Fruit fly (Drosophila melanogaster) whole organism, embryonic: ENCODE data around the gene CG14154.

ENCODE experiments used
- ATbp ChIP-seq: fragments of 200-800 bp; sonication (Bioruptor generic); optimal IDR thresholded peaks from 2 replicates; lab custom pipeline; 2017; ENCODE audit warnings: missing biosample characterization, mild to moderate bottlenecking, missing genetic modification characterization, missing genetic modification reagents
- CG10147 ChIP-seq: fragments of 200-800 bp; sonication (Bioruptor generic); optimal IDR thresholded peaks from 2 replicates; lab custom pipeline; 2019; ENCODE audit warnings: missing biosample characterization, mild to moderate bottlenecking, missing genetic modification characterization, moderate library complexity
- CG11085 ChIP-seq: fragments of 200-800 bp; sonication (Bioruptor generic); IDR thresholded peaks from 2 replicates; pipeline ENCODE4 v1.3.6; 2022; ENCODE audit warnings: missing biosample characterization, missing genetic modification characterization
- CG11398 ChIP-seq: fragments of 200-800 bp; sonication (Bioruptor generic); optimal IDR thresholded peaks from 2 replicates; lab custom pipeline; 2016; ENCODE audit warnings: missing biosample characterization, missing genetic modification characterization
- CG13424 ChIP-seq: fragments of 200-800 bp; sonication (Bioruptor generic); optimal IDR thresholded peaks from 2 replicates; lab custom pipeline; 2019; ENCODE audit warnings: missing biosample characterization, mild to moderate bottlenecking, missing genetic modification characterization, moderate library complexity
- CG13894 ChIP-seq: fragments of 200-800 bp; sonication (Bioruptor generic); optimal IDR thresholded peaks from 3 replicates; lab custom pipeline; 2018; ENCODE audit warnings: missing biosample characterization, mild to moderate bottlenecking, missing genetic modification characterization, moderate library complexity
- CG15514 ChIP-seq: fragments of 200-800 bp; sonication (Bioruptor generic); optimal IDR thresholded peaks from 3 replicates; lab custom pipeline; 2017; ENCODE audit warnings: missing biosample characterization, missing genetic modification characterization, mild to moderate bottlenecking, moderate library complexity, missing genetic modification reagents
- CG1602 ChIP-seq: fragments of 200-800 bp; sonication (Bioruptor generic); optimal IDR thresholded peaks from 3 replicates; lab custom pipeline; 2016; ENCODE audit warnings: missing biosample characterization, missing genetic modification characterization
- CG32532 ChIP-seq: fragments of 200-800 bp; sonication (Bioruptor generic); IDR thresholded peaks from 2 replicates; pipeline ENCODE4 v1.3.6; 2022; ENCODE audit warnings: missing biosample characterization, missing genetic modification characterization
- CG32767 ChIP-seq: fragments of 200-800 bp; sonication (Bioruptor generic); IDR thresholded peaks from 2 replicates; pipeline ENCODE4 v1.3.6; 2022; ENCODE audit warnings: missing biosample characterization, missing genetic modification characterization
- CG33557 ChIP-seq: fragments of 200-800 bp; sonication (Bioruptor generic); optimal IDR thresholded peaks from 2 replicates; lab custom pipeline; 2019; ENCODE audit warnings: missing biosample characterization, mild to moderate bottlenecking, missing genetic modification characterization, moderate library complexity
- CG34376 ChIP-seq: fragments of 200-800 bp; sonication (Bioruptor generic); optimal IDR thresholded peaks from 2 replicates; lab custom pipeline; 2018; ENCODE audit warnings: missing biosample characterization, mild to moderate bottlenecking, missing genetic modification characterization
- CG4360 ChIP-seq: fragments of 200-800 bp; sonication (Bioruptor generic); IDR thresholded peaks from 2 replicates; pipeline ENCODE4 v1.3.6; 2022; ENCODE audit warnings: missing biosample characterization, missing genetic modification characterization
- CG8359 ChIP-seq: fragments of 200-800 bp; sonication (Bioruptor generic); optimal IDR thresholded peaks from 2 replicates; lab custom pipeline; 2017; ENCODE audit warnings: missing biosample characterization, mild to moderate bottlenecking, missing genetic modification characterization, borderline replicate concordance
- CG8944 ChIP-seq: fragments of 200-800 bp; sonication (Bioruptor generic); optimal IDR thresholded peaks from 3 replicates; lab custom pipeline; 2016; ENCODE audit warnings: missing biosample characterization, missing genetic modification characterization
- Dip2 ChIP-seq: fragments of 200-800 bp; sonication (Bioruptor generic); IDR thresholded peaks from 2 replicates; pipeline ENCODE4 v1.3.6; 2022; ENCODE audit warnings: missing biosample characterization, missing genetic modification characterization
- Dp ChIP-seq: fragments of 200-800 bp; sonication (Bioruptor generic); optimal IDR thresholded peaks from 2 replicates; lab custom pipeline; 2018; ENCODE audit warnings: missing biosample characterization, mild to moderate bottlenecking, missing genetic modification characterization, moderate library complexity
- Ets97D ChIP-seq: fragments of 200-800 bp; sonication (Bioruptor generic); optimal IDR thresholded peaks from 3 replicates; lab custom pipeline; 2016; ENCODE audit warnings: missing biosample characterization, missing genetic modification characterization
- GATAe ChIP-seq: fragments of 200-800 bp; sonication (Bioruptor generic); conservative IDR thresholded peaks from 2 replicates; pipeline ENCODE4 v1.3.6; 2022; ENCODE audit warnings: missing biosample characterization, missing genetic modification characterization
- HHEX ChIP-seq: fragments of 200-800 bp; sonication (Bioruptor generic); optimal IDR thresholded peaks from 3 replicates; lab custom pipeline; 2017; ENCODE audit warnings: missing biosample characterization, mild to moderate bottlenecking, missing genetic modification characterization, missing genetic modification reagents
- Kr ChIP-seq: fragments of 200-800 bp; sonication (Bioruptor generic); optimal IDR thresholded peaks from 2 replicates; lab custom pipeline; 2017; ENCODE audit warnings: missing biosample characterization, mild to moderate bottlenecking, missing genetic modification characterization
- Lhr ChIP-seq: fragments of 200-800 bp; sonication (Bioruptor generic); optimal IDR thresholded peaks from 3 replicates; lab custom pipeline; 2017; ENCODE audit warnings: mild to moderate bottlenecking, missing biosample characterization, missing genetic modification reagents, missing genetic modification characterization
- Med ChIP-seq: fragments of 200-800 bp; sonication (Bioruptor generic); peaks from one replicate; lab custom pipeline; 2016; ENCODE audit warnings: missing biosample characterization, missing genetic modification characterization, mild to moderate bottlenecking, inconsistent platforms, moderate library complexity
- Meics ChIP-seq: fragments of 200-800 bp; sonication (Bioruptor generic); optimal IDR thresholded peaks from 2 replicates; lab custom pipeline; 2017; ENCODE audit warnings: missing biosample characterization, mild to moderate bottlenecking, missing genetic modification characterization
- Oaz ChIP-seq: fragments of 200-800 bp; sonication (Bioruptor generic); IDR thresholded peaks from 2 replicates; pipeline ENCODE4 v1.3.6; 2022; ENCODE audit warnings: missing biosample characterization, missing genetic modification characterization
- Rfx ChIP-seq: fragments of 200-800 bp; sonication (Bioruptor generic); IDR thresholded peaks from 2 replicates; pipeline ENCODE4 v1.3.6; 2022; ENCODE audit warnings: missing biosample characterization, missing genetic modification characterization
- Sry-δ ChIP-seq: fragments of 200-800 bp; sonication (Bioruptor generic); optimal IDR thresholded peaks from 2 replicates; lab custom pipeline; 2016; ENCODE audit warnings: missing biosample characterization, missing genetic modification characterization
- amos ChIP-seq: fragments of 200-800 bp; sonication (Bioruptor generic); IDR thresholded peaks from 2 replicates; pipeline ENCODE4 v1.3.6; 2022; ENCODE audit warnings: missing biosample characterization, missing genetic modification characterization; ENCODE audit not compliant: partially characterized antibody
- crol ChIP-seq: fragments of 200-800 bp; sonication (Bioruptor generic); IDR thresholded peaks from 2 replicates; pipeline ENCODE4 v1.3.6; 2022; ENCODE audit warnings: missing biosample characterization, missing genetic modification characterization
- dmrt11E ChIP-seq: fragments of 200-800 bp; sonication (Bioruptor generic); optimal IDR thresholded peaks from 3 replicates; lab custom pipeline; 2018; ENCODE audit warnings: missing biosample characterization, mild to moderate bottlenecking, missing genetic modification characterization, moderate library complexity
- en ChIP-seq: fragments of 200-800 bp; sonication (Bioruptor generic); optimal IDR thresholded peaks from 2 replicates; lab custom pipeline; 2016; ENCODE audit warnings: missing biosample characterization, missing genetic modification characterization
- fd64A ChIP-seq: fragments of 200-800 bp; sonication (Bioruptor generic); optimal IDR thresholded peaks from 3 replicates; lab custom pipeline; 2018; ENCODE audit warnings: missing biosample characterization, mild to moderate bottlenecking, missing genetic modification characterization
- ham ChIP-seq: fragments of 200-800 bp; sonication (Bioruptor generic); IDR thresholded peaks from 2 replicates; pipeline ENCODE4 v1.3.6; 2022; ENCODE audit warnings: missing biosample characterization, missing genetic modification characterization
- her ChIP-seq: fragments of 200-800 bp; sonication (Bioruptor generic); optimal IDR thresholded peaks from 2 replicates; lab custom pipeline; 2016; ENCODE audit warnings: missing biosample characterization, missing genetic modification characterization
- jigr1 ChIP-seq: fragments of 200-800 bp; sonication (Bioruptor generic); IDR thresholded peaks from 3 replicates; pipeline ENCODE4 v1.3.6; 2022; ENCODE audit warnings: missing biosample characterization, missing genetic modification characterization
- ken ChIP-seq: fragments of 200-800 bp; sonication (Bioruptor generic); IDR thresholded peaks from 3 replicates; pipeline ENCODE4 v1.3.6; 2022; ENCODE audit warnings: missing biosample characterization, missing genetic modification characterization
- klu ChIP-seq: fragments of 200-800 bp; sonication (Bioruptor generic); IDR thresholded peaks from 2 replicates; pipeline ENCODE4 v1.3.6; 2022; ENCODE audit warnings: missing biosample characterization, missing genetic modification characterization
- knrl ChIP-seq: fragments of 200-800 bp; sonication (Bioruptor generic); IDR thresholded peaks from 3 replicates; pipeline ENCODE4 v1.3.6; 2022; ENCODE audit warnings: missing biosample characterization, missing genetic modification characterization; ENCODE audit not compliant: partially characterized antibody
- lilli ChIP-seq: fragments of 200-800 bp; sonication (Bioruptor generic); optimal IDR thresholded peaks from 3 replicates; lab custom pipeline; 2016; ENCODE audit warnings: missing biosample characterization, missing genetic modification characterization
- lola ChIP-seq, 3 experiments: fragments of >200 bp in 2 of 3; fragments of 200-800 bp in 1 of 3; sonication (Bioruptor generic) in 1 of 3; optimal IDR thresholded peaks; 2 replicates each; lab custom pipeline; 2017 to 2019; ENCODE audit warnings: missing biosample characterization in 3 of 3, missing genetic modification characterization in 3 of 3, mild to moderate bottlenecking in 1 of 3, moderate library complexity in 1 of 3
- oc ChIP-seq: fragments of 200-800 bp; sonication (Bioruptor generic); optimal IDR thresholded peaks from 2 replicates; lab custom pipeline; 2018; ENCODE audit warnings: missing biosample characterization, mild to moderate bottlenecking, missing genetic modification characterization, moderate library complexity
- otp ChIP-seq: fragments of 200-800 bp; sonication (Bioruptor generic); IDR thresholded peaks from 3 replicates; pipeline ENCODE4, ENCODE4 v1.3.6; 2022; ENCODE audit warnings: missing biosample characterization, missing genetic modification characterization
- row ChIP-seq: fragments of 200-800 bp; sonication (Bioruptor generic); IDR thresholded peaks from 3 replicates; pipeline ENCODE4 v1.3.6; 2022; ENCODE audit warnings: missing biosample characterization, missing genetic modification characterization
- sd ChIP-seq: fragments of 200-800 bp; sonication (Bioruptor generic); optimal IDR thresholded peaks from 3 replicates; lab custom pipeline; 2018; ENCODE audit warnings: missing biosample characterization, mild to moderate bottlenecking, missing genetic modification characterization, moderate library complexity
- shn ChIP-seq: fragments of 200-800 bp; sonication (Bioruptor generic); optimal IDR thresholded peaks from 3 replicates; lab custom pipeline; 2016; ENCODE audit warnings: missing biosample characterization, missing genetic modification characterization
- sima ChIP-seq: fragments of 200-800 bp; sonication (Bioruptor generic); optimal IDR thresholded peaks from 2 replicates; lab custom pipeline; 2016; ENCODE audit warnings: missing biosample characterization, missing genetic modification characterization
- so ChIP-seq: fragments of 200-800 bp; sonication (Bioruptor generic); IDR thresholded peaks from 3 replicates; pipeline ENCODE4 v1.3.6; 2022; ENCODE audit warnings: missing biosample characterization, missing genetic modification characterization
- sr ChIP-seq: fragments of 200-800 bp; sonication (Bioruptor generic); IDR thresholded peaks from 3 replicates; pipeline ENCODE4 v1.3.6; 2022; ENCODE audit warnings: missing biosample characterization, missing genetic modification characterization
- tgo ChIP-seq: fragments of 200-800 bp; sonication (Bioruptor generic); IDR thresholded peaks from 3 replicates; pipeline ENCODE4 v1.3.6; 2022; ENCODE audit warnings: missing biosample characterization, missing genetic modification characterization
- wor ChIP-seq: fragments of 200-800 bp; sonication (Bioruptor generic); IDR thresholded peaks from 2 replicates; pipeline ENCODE4 v1.3.6; 2022; ENCODE audit warnings: missing biosample characterization, missing genetic modification characterization

Gene CG14154

DNA sequence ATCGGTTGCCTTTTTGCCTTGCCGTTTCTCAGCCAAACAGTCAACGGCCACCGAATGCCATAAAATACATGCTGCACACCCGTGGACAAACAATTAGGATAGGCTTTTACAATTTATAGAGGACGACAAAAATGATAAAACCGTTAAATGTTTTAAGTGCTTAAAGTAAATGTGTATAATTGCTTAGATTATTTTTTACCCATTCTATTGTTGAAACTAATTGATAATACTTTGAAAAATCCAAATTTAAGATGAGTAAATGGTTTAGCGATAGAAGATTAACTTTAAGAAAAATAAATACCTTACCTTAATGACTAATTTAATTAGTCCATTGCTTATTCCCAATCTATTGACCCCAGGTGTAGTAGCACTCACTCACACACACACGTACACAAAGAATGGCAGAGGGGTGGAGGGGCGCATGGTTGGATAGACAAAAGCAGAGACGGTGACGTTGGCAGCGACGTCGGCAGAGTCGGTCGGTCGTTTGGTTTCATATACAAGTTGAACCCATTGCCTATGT lies 36.9 kb downstream of the CG14154 start (continued):
- TF ChIP-seq Sry-δ (GFP tag; lab: Kevin White, UChicago) (peak; percentile 46), knrl (GFP tag; lab: Robert Waterston, UW) (no peak), sd (tag; lab: Kevin White, UChicago) (peak; percentile 91), CG32532 (GFP tag; lab: Robert Waterston, UW) (peak; percentile 93), ham (peak; percentile 69; the same call in 1 of the 2 replicates), CG13424 (peak; percentile 96), CG10147 (GFP tag; lab: Kevin White, UChicago) (peak; percentile 87), dmrt11E (peak; percentile 92), ken (GFP tag; lab: Robert Waterston, UW) (peak; percentile 87), CG8944 (GFP tag; lab: Kevin White, UChicago) (peak; percentile 75), her (GFP tag; lab: Kevin White, UChicago) (peak; percentile 84), shn (GFP tag; lab: Kevin White, UChicago) (peak; percentile 79), CG15514 (GFP tag; lab: Kevin White, UChicago) (peak; percentile 87), row (GFP tag; lab: Robert Waterston, UW) (peak; percentile 97), CG32767 (GFP tag; lab: Robert Waterston, UW) (peak; percentile 94), Oaz (peak; percentile 91), oc (tag; lab: Kevin White, UChicago) (peak; percentile 92), klu (peak; percentile 93), sima (GFP tag; lab: Kevin White, UChicago) (peak; percentile 79), so (GFP tag; lab: Robert Waterston, UW) (peak; percentile 94; the same call in 2 of the 3 replicates), CG34376 (GFP tag; lab: Kevin White, UChicago) (peak; percentile 92), Rfx (GFP tag; lab: Robert Waterston, UW) (peak; percentile 91), lilli (GFP tag; lab: Kevin White, UChicago) (peak; percentile 94), Lhr (GFP tag; lab: Kevin White, UChicago) (peak; percentile 80), en (GFP tag; lab: Kevin White, UChicago) (peak; percentile 88), Ets97D (GFP tag; lab: Kevin White, UChicago) (peak; percentile 68), HHEX (GFP tag; lab: Kevin White, UChicago) (peak; percentile 96), Kr (no peak), GATAe (GFP tag; lab: Robert Waterston, UW) (peak; percentile 69), otp (GFP tag; lab: Robert Waterston, UW) (peak; percentile 76), wor (peak; percentile 88), CG33557 (GFP tag; lab: Kevin White, UChicago) (peak; percentile 91), CG1602 (GFP tag; lab: Kevin White, UChicago) (peak; percentile 86), jigr1 (GFP tag; lab: Robert Waterston, UW) (peak; percentile 92), CG13894 (tag; lab: Kevin White, UChicago) (peak; percentile 93), tgo (peak; percentile 96), CG11085 (GFP tag; lab: Robert Waterston, UW) (no peak; the same call in none of the 2 replicates), CG11398 (GFP tag; lab: Kevin White, UChicago) (peak; percentile 87), Dip2 (no peak; the same call in 1 of the 2 replicates), Med (GFP tag; lab: Kevin White, UChicago) (peak; percentile 95), ATbp (GFP tag; lab: Kevin White, UChicago) (peak; percentile 95), sr (GFP tag; lab: Robert Waterston, UW) (0 out of 3 replicates have a peak, but pooled peaks have one; percentile 17), lola (GFP tag; optimal IDR thresholded peaks at IDR 0.05; lab: Kevin White, UChicago) (peak in 1 of 3 experiments; percentile 95), Meics (GFP tag; lab: Kevin White, UChicago) (peak; percentile 96), Dp (GFP tag; lab: Kevin White, UChicago) (peak; percentile 1), amos (no peak), CG4360 (GFP tag; lab: Robert Waterston, UW) (peak; percentile 72), crol (GFP tag; lab: Robert Waterston, UW) (peak; percentile 97), CG8359 (GFP tag; lab: Kevin White, UChicago) (peak; percentile 81), fd64A (peak; percentile 82)
